Worm (Caenorhabditis elegans): ENCODE data around the gene gip-1.

The gip-1 gene

ce11 chrIII:2329336-2329735 is 18.1 kb upstream of the gip-1 start, which contains the start of gene Y54F10BM.12:
Gene Y54F10BM.12, minus strand, starts transcription at chrIII:2329679.
- TF ChIP-seq unc-62 (GFP tag; optimal IDR thresholded peaks at IDR 0.05 in 1 of 2) (peak in 1 of 2 experiments; percentile 94), unc-62 (tag; optimal IDR thresholded peaks at IDR 0.05) (no peak), nhr-10 (tag; optimal IDR thresholded peaks at IDR 0.05) (no peak)

- no peak for TF ChIP-seq sdz-12 (GFP tag; optimal IDR thresholded peaks at IDR 0.05)
- TF ChIP-seq mxl-3 (GFP tag; optimal IDR thresholded peaks at IDR 0.05), result no peak
- no peak for TF ChIP-seq nhr-237 (tag; optimal IDR thresholded peaks at IDR 0.05)
- TF ChIP-seq hlh-11 (tag; optimal IDR thresholded peaks at IDR 0.05), result no peak
- no peak for TF ChIP-seq set-16 (GFP tag; IDR thresholded peaks at IDR 0.05)
- no peak for TF ChIP-seq jun-1 (tag; optimal IDR thresholded peaks at IDR 0.05)
- no peak for TF ChIP-seq lin-1 (GFP tag; IDR thresholded peaks at IDR 0.05)
- no peak for TF ChIP-seq F37D6.2 (tag; optimal IDR thresholded peaks at IDR 0.05)
- no peak for TF ChIP-seq lin-15B (tag; optimal IDR thresholded peaks at IDR 0.05)
- no peak for TF ChIP-seq mes-2 (tag; optimal IDR thresholded peaks at IDR 0.05; ENCODE audit: poor library complexity, severe bottlenecking)
- TF ChIP-seq cey-2 (tag; optimal IDR thresholded peaks at IDR 0.05; ENCODE audit: borderline replicate concordance, insufficient read depth), result no peak
Measured at ce11 chrIII:2330389-2330788, 17.0 kb upstream of the gip-1 start.

ce11 chrIII:2331033-2331625 is 16.3 kb upstream of the gip-1 start, which contains the start of the genes Y54F10BM.13 and ppm-1.D:
Gene Y54F10BM.13, minus strand, starts transcription at chrIII:2331083.
Gene ppm-1.D, plus strand, starts transcription at chrIII:2331572.
- no peak for TF ChIP-seq ceh-82 (tag; optimal IDR thresholded peaks at IDR 0.05)
- TF ChIP-seq zfp-2 (tag; optimal IDR thresholded peaks at IDR 0.05), result no peak
- no peak for TF ChIP-seq nhr-28 (tag; optimal IDR thresholded peaks at IDR 0.05)
- no peak for TF ChIP-seq lir-3 (tag; optimal IDR thresholded peaks at IDR 0.05)
- TF ChIP-seq F10B5.3 (tag; optimal IDR thresholded peaks at IDR 0.05), result no peak
- TF ChIP-seq aha-1 (tag), result no peak
- no peak for TF ChIP-seq ama-1 (optimal IDR thresholded peaks at IDR 0.05)
- TF ChIP-seq ceh-62 (tag; optimal IDR thresholded peaks at IDR 0.05), result no peak
- no peak for TF ChIP-seq gei-8 (GFP tag; optimal IDR thresholded peaks at IDR 0.05)
- no peak for TF ChIP-seq lim-7 (GFP tag; IDR thresholded peaks at IDR 0.05)
- TF ChIP-seq mdt-29 (GFP tag; IDR thresholded peaks at IDR 0.05), result no peak
- TF ChIP-seq Y5F2A.4 (GFP tag; optimal IDR thresholded peaks at IDR 0.05), result no peak
- TF ChIP-seq ceh-20 (GFP tag; IDR thresholded peaks at IDR 0.05), result no peak
- TF ChIP-seq daf-19 (GFP tag; conservative IDR thresholded peaks at IDR 0.05), result no peak
- TF ChIP-seq lin-29 (GFP tag; IDR thresholded peaks at IDR 0.05), result no peak
- TF ChIP-seq mxl-2 (GFP tag; conservative IDR thresholded peaks at IDR 0.05), result no peak
- TF ChIP-seq nhr-41 (GFP tag; IDR thresholded peaks at IDR 0.05), result no peak
- peak; percentile 43; the same call in 1 of the 2 replicates for TF ChIP-seq Y48G9A.11 (GFP tag; IDR thresholded peaks at IDR 0.05)
- TF ChIP-seq aly-2 (tag; optimal IDR thresholded peaks at IDR 0.05), result no peak
- TF ChIP-seq tra-1 (GFP tag; IDR thresholded peaks at IDR 0.05), result no peak
- TF ChIP-seq mxl-3 (GFP tag; optimal IDR thresholded peaks at IDR 0.05), result no peak
- TF ChIP-seq pqm-1 (tag; optimal IDR thresholded peaks at IDR 0.05), result no peak
- no peak for TF ChIP-seq F37D6.2 (tag; optimal IDR thresholded peaks at IDR 0.05)
- peak; percentile 85 for TF ChIP-seq dpl-1 (GFP tag; optimal IDR thresholded peaks at IDR 0.05)
- no peak for TF ChIP-seq spr-1 (tag; optimal IDR thresholded peaks at IDR 0.05)
- TF ChIP-seq R02D3.7 (tag; optimal IDR thresholded peaks at IDR 0.05), result no peak
- TF ChIP-seq unc-39 (tag; optimal IDR thresholded peaks at IDR 0.05), result no peak
- TF ChIP-seq ceh-32 (tag; optimal IDR thresholded peaks at IDR 0.05; ENCODE audit: poor library complexity), result no peak
- TF ChIP-seq hlh-11 (tag; optimal IDR thresholded peaks at IDR 0.05), result no peak
- no peak for TF ChIP-seq sdz-12 (GFP tag; optimal IDR thresholded peaks at IDR 0.05)
- TF ChIP-seq snpc-1.2 (GFP tag; IDR thresholded peaks at IDR 0.05), result no peak
- TF ChIP-seq hlh-30 (tag; optimal IDR thresholded peaks at IDR 0.05; ENCODE audit: insufficient read depth), result peak; percentile 29
- no peak for TF ChIP-seq T20F7.1 (GFP tag; optimal IDR thresholded peaks at IDR 0.05)
- TF ChIP-seq lin-38 (GFP tag; IDR thresholded peaks at IDR 0.05), result peak; percentile 92
- no peak for TF ChIP-seq dmd-8 (GFP tag; IDR thresholded peaks at IDR 0.05)
- TF ChIP-seq nhr-25 (tag; optimal IDR thresholded peaks at IDR 0.05; ENCODE audit: borderline replicate concordance, insufficient read depth), result no peak
- TF ChIP-seq hif-1 (tag; optimal IDR thresholded peaks at IDR 0.05), result no peak

Measured in whole organism, L4 larva.